Worm (Caenorhabditis elegans) whole organism, mixed stage, embryonic: ENCODE results near the gene H04M03.3.

Source experiments
- blmp-1 ChIP-seq: fragments of 150-350 bp; optimal IDR thresholded peaks from 2 replicates; lab custom pipeline; 2014; ENCODE audit warnings: missing biosample characterization, missing genetic modification characterization
- ceh-39 ChIP-seq: fragments of 150-350 bp; optimal IDR thresholded peaks from 2 replicates; lab custom pipeline; 2014; ENCODE audit warnings: missing biosample characterization, missing genetic modification characterization
- elt-1 ChIP-seq: sonication (generic microtip); optimal IDR thresholded peaks from 2 replicates; lab custom pipeline; 2017; ENCODE audit warnings: missing genetic modification characterization, mild to moderate bottlenecking, missing compliant biosample characterization, antibody characterized with exemption, moderate library complexity, borderline replicate concordance; ENCODE audit not compliant: insufficient read depth
- elt-3 ChIP-seq: fragments of 150-350 bp; optimal IDR thresholded peaks from 2 replicates; lab custom pipeline; 2014; ENCODE audit warnings: missing biosample characterization, missing genetic modification characterization
- ham-2 ChIP-seq: fragments of 200-800 bp; sonication (Bioruptor generic); optimal IDR thresholded peaks from 2 replicates; lab custom pipeline; 2018; ENCODE audit warnings: mild to moderate bottlenecking, missing genetic modification characterization, missing compliant biosample characterization
- lin-13 ChIP-seq: fragments of 150-350 bp; optimal IDR thresholded peaks from 2 replicates; lab custom pipeline; 2014; ENCODE audit warnings: missing biosample characterization, missing genetic modification characterization
- mab-5 ChIP-seq: fragments of 150-350 bp; optimal IDR thresholded peaks from 2 replicates; lab custom pipeline; 2014; ENCODE audit warnings: missing biosample characterization, missing genetic modification characterization
- nhr-237 ChIP-seq: fragments of 150-350 bp; optimal IDR thresholded peaks from 2 replicates; lab custom pipeline; 2014; ENCODE audit warnings: missing biosample characterization, missing genetic modification characterization
- nhr-28 ChIP-seq: fragments of 150-350 bp; optimal IDR thresholded peaks from 2 replicates; lab custom pipeline; 2014; ENCODE audit warnings: missing biosample characterization, missing genetic modification characterization
- pha-4 ChIP-seq: fragments of 150-350 bp; optimal IDR thresholded peaks from 2 replicates; lab custom pipeline; 2018; ENCODE audit warnings: missing biosample characterization, missing genetic modification reagents, missing genetic modification characterization
- unc-39 ChIP-seq: fragments of 150-350 bp; optimal IDR thresholded peaks from 2 replicates; lab custom pipeline; 2014; ENCODE audit warnings: missing biosample characterization, missing genetic modification characterization

- TF ChIP-seq nhr-28 (tag; lab: Kevin White, UChicago) (no peak), blmp-1 (tag; lab: Kevin White, UChicago) (no peak), elt-1 (tag; lab: Kevin White, UChicago) (no peak), nhr-237 (tag; lab: Kevin White, UChicago) (no peak), ham-2 (GFP tag; lab: Kevin White, UChicago) (no peak), lin-13 (tag; lab: Kevin White, UChicago) (no peak), mab-5 (tag; lab: Kevin White, UChicago) (no peak), pha-4 (tag; lab: Kevin White, UChicago) (no peak), ceh-39 (tag; lab: Kevin White, UChicago) (no peak), elt-3 (tag; lab: Kevin White, UChicago) (no peak), unc-39 (tag; lab: Kevin White, UChicago) (no peak)
Observed at ce11 chrIV:5895190-5895589, 3.8 kb downstream of the H04M03.3 start, which contains the start of gene nspb-6.
